Worm (Caenorhabditis elegans) whole organism, L4/young adult: ENCODE measurements around the gene nstp-3.

ENCODE experiments used
- W03F9.2 ChIP-seq: fragments of 150-350 bp; optimal IDR thresholded peaks from 2 replicates; lab custom pipeline; 2014; ENCODE audit warnings: missing biosample characterization, missing genetic modification characterization
- dao-5 ChIP-seq: sonication (generic microtip); optimal IDR thresholded peaks from 2 replicates; lab custom pipeline; 2016; ENCODE audit warnings: missing genotype, missing genetic modification characterization, moderate library complexity, missing compliant biosample characterization
- him-1 ChIP-seq: sonication (generic microtip); optimal IDR thresholded peaks from 2 replicates; lab custom pipeline; 2016; ENCODE audit warnings: missing genotype, missing genetic modification reagents, missing genetic modification characterization, missing compliant biosample characterization

nstp-3 gene

ce11 chrV:5832799-5833198, 34.8 kb upstream of the nstp-3 start:
- TF ChIP-seq him-1 (tag; lab: Kevin White, UChicago) = no peak
- TF ChIP-seq dao-5 (tag; lab: Kevin White, UChicago) = no peak
- TF ChIP-seq W03F9.2 (tag; lab: Kevin White, UChicago) = no peak

DNA sequence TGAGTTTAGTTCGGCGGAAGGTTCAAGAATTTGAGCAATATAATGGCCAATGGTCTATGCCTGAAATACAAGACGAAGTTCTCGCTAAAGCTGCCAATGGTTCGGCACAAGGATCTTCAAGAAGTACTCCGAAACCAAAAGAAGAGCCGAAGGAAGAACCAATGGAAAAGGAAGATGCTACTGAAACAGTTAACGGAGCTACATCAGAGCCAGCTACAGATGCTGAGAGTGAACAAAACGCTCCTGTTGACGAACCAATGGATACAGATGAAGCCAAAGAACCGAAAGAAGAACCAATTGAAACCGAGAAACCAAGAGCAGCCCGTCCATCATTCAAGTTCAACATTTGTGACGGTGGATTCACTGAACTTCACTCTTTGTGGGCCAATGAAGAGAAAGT, 33.2 kb upstream of the nstp-3 start:
- TF ChIP-seq him-1 (tag; lab: Kevin White, UChicago) = no peak
- no peak for TF ChIP-seq W03F9.2 (tag; lab: Kevin White, UChicago)
- no peak for TF ChIP-seq dao-5 (tag; lab: Kevin White, UChicago)

DNA sequence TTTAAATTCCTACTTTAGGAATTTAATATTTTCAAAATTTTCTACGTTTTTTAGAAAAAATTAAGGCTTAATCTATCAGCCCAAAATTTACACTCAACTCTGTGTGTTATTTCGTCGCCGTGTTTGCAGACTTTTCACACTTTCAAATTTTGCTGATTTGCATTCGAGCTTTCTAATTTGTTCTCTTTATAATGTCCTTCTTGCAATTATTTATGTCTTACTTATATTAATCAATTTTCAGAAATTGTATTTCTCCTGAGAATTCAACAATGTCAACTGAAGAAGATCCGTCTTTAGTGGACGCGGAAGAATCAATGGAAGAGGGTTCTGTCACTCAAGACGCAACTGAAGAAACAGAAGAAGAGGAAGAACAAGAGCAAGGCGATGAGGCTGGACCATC, 28.6 kb upstream of the nstp-3 start, which contains the start of gene let-418:
TSS of gene let-418 (plus strand) at position 242 of the 400 bp plus-strand sequence.
- TF ChIP-seq dao-5 (tag; lab: Kevin White, UChicago) (no peak), W03F9.2 (tag; lab: Kevin White, UChicago) (no peak), him-1 (tag; lab: Kevin White, UChicago) (no peak)

ce11 chrV:5825478-5825877, 27.4 kb upstream of the nstp-3 start:
- TF ChIP-seq W03F9.2 (tag; lab: Kevin White, UChicago) (no peak), dao-5 (tag; lab: Kevin White, UChicago) (no peak), him-1 (tag; lab: Kevin White, UChicago) (no peak)

ce11 chrV:5822968-5823367, 24.9 kb upstream of the nstp-3 start:
- TF ChIP-seq W03F9.2 (tag; lab: Kevin White, UChicago) (no peak), him-1 (tag; lab: Kevin White, UChicago) (no peak), dao-5 (tag; lab: Kevin White, UChicago) (no peak)

DNA sequence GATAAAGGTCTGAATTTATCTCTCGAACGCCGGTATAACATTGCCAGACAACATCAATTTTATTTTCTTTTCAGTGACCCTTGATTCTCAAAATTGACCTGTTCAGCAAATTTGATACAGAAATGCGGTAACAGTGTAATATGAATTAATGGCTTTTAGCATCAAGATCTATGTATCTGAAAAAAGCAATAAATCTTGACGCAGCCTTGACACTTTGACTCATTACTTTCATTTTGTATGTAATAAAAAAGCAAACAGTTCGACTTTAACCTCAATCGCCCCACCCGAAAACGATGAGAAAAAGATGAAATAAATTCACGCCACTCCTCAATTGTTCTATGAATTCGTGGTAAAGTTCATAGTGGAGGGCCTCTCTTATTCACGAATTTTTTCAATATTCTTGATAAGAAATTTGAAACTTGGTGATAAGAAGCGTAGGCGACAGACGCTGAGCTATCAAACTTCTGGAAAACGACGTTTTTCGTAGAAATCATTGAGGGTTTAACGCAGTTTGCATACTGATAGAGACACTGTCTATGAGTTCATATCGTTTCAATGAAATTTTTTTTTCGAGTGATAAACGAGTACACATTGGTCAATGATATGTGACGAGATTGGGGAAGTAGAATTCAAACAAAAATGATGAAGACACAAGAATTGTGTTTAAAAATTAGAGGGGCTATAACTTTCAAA, 23.6 kb upstream of the nstp-3 start:
- TF ChIP-seq him-1 (tag; lab: Kevin White, UChicago) = no peak
- no peak for TF ChIP-seq dao-5 (tag; lab: Kevin White, UChicago)
- TF ChIP-seq W03F9.2 (tag; lab: Kevin White, UChicago) = no peak

ce11 chrV:5820401-5820800, 22.4 kb upstream of the nstp-3 start:
- TF ChIP-seq W03F9.2 (tag; lab: Kevin White, UChicago) (no peak), him-1 (tag; lab: Kevin White, UChicago) (no peak)

DNA sequence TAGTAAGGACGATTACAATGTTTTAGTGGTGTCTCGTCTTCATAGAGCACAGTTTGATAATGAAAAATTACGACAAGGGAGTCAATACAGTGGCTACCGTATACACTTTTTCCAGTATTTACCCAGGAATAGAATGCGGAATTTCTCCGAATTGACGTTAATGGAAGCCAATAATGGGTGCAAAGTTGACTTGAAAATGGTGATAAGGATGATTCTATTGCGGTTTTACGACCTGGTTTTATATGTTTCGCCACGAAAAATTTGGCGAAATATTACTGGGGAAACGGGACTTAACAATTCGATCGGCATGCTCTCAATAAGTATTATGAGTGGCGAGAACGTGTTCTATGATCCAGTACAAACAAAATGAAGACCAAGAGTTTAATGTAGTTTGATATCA, 21.9 kb upstream of the nstp-3 start:
- TF ChIP-seq him-1 (tag; lab: Kevin White, UChicago) (no peak), dao-5 (tag; lab: Kevin White, UChicago) (no peak), W03F9.2 (tag; lab: Kevin White, UChicago) (no peak)

- no peak for TF ChIP-seq him-1 (tag; lab: Kevin White, UChicago)
- TF ChIP-seq dao-5 (tag; lab: Kevin White, UChicago) = no peak
- no peak for TF ChIP-seq W03F9.2 (tag; lab: Kevin White, UChicago)
Observed at ce11 chrV:5816470-5817061, 18.5 kb upstream of the nstp-3 start.

ce11 chrV:5813060-5813659, 15.1 kb upstream of the nstp-3 start, which contains the start of gene ZC250.4:
ZC250.4 (minus strand) TSS chrV:5813137.
- no peak for TF ChIP-seq him-1 (tag; lab: Kevin White, UChicago)
- TF ChIP-seq W03F9.2 (tag; lab: Kevin White, UChicago) = no peak
- no peak for TF ChIP-seq dao-5 (tag; lab: Kevin White, UChicago)

DNA sequence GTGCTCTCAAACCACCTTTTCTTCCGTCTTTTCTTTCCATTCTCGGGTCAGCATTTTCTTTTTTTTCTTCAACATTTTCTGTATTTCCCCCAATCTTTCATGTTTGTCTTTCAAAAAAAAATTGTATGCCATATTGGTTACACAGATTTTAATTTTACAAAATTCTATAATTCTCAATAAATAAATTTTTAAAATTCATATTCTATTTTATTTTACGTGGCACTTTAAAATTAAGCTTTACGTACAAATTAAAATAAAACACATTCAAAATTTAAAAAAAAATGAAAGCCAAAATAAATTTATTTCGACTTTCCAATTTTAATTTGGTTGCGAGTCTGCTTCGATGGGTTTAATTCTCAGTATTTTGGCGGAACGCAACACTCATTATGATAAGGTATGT, 7.4 kb upstream of the nstp-3 start, which contains the start of gene ZC250.5:
TSS of gene ZC250.5 (plus strand) at position 301 of the 400 bp plus-strand sequence.
- TF ChIP-seq W03F9.2 (tag; lab: Kevin White, UChicago) = no peak
- TF ChIP-seq dao-5 (tag; lab: Kevin White, UChicago) = no peak
- no peak for TF ChIP-seq him-1 (tag; lab: Kevin White, UChicago)

DNA sequence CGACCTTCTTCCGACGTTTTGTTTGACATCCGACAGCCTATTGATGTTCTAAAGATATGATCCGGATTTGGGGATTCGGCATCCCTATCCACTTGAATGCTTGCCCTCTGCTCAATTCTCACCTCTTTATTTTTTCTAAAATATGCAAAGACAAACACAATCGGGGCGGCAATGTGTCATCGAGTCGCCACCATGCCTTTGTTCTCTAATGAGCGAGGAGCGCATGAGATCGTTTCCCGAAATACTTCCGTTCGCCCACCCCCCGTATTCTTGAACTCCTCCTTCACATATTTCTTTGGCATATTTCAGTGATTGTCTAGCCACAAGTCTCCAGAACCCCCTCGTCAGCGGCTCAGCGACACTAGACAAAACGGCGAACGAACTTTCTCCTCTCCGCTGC, 1.3 kb upstream of the nstp-3 start, which contains the start of gene cyn-17:
TSS of gene cyn-17 (plus strand) at position 301 of the 400 bp plus-strand sequence.
- TF ChIP-seq dao-5 (tag; lab: Kevin White, UChicago) (no peak), W03F9.2 (tag; lab: Kevin White, UChicago) (no peak), him-1 (tag; lab: Kevin White, UChicago) (no peak)

DNA sequence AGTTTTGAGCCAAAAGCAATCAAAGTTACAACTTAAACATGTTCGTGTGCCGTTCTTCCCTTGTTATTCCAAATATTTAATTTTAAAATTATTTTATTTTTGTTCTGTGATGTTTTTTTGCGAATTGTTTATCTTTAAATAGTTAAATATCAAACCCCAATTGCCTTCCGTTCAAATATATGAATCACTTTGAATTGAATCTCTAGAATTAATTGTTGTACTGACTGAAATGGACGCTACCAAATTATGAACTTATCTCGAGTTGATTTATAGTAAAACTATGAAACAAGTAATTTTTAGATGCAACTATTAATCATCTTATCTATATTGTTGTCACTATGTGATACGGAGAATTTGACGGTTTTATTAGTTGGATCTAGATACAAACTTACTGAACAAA, 6.0 kb downstream of the nstp-3 start, which contains the start of gene ZC250.2:
TSS of gene ZC250.2 (plus strand) at position 301 of the 400 bp plus-strand sequence.
- TF ChIP-seq dao-5 (tag; lab: Kevin White, UChicago) (no peak), him-1 (tag; lab: Kevin White, UChicago) (no peak), W03F9.2 (tag; lab: Kevin White, UChicago) (no peak)
